Fruit fly (Drosophila melanogaster) whole organism, embryonic: ENCODE measurements around the gene Cyp4g15.

Source experiments
- Adf1 ChIP-seq: fragments of 200-800 bp; sonication (Bioruptor generic); IDR thresholded peaks from 2 replicates; pipeline ENCODE4 v1.3.6; 2022; ENCODE audit warnings: missing biosample characterization, missing genetic modification characterization
- Bgb ChIP-seq: fragments of 200-800 bp; sonication (Bioruptor generic); IDR thresholded peaks from 2 replicates; pipeline ENCODE4 v1.3.6; 2022; ENCODE audit warnings: missing biosample characterization, missing genetic modification characterization; ENCODE audit not compliant: partially characterized antibody
- C15 ChIP-seq: fragments of 200-800 bp; sonication (Bioruptor generic); IDR thresholded peaks from 3 replicates; pipeline ENCODE4 v1.3.6; 2022; ENCODE audit warnings: missing biosample characterization, missing genetic modification characterization
- CG13624 ChIP-seq: fragments of 200-800 bp; sonication (Bioruptor generic); optimal IDR thresholded peaks from 2 replicates; lab custom pipeline; 2016; ENCODE audit warnings: missing biosample characterization, missing genetic modification characterization
- CG15073 ChIP-seq: fragments of 200-800 bp; sonication (Bioruptor generic); optimal IDR thresholded peaks from 2 replicates; lab custom pipeline; 2016; ENCODE audit warnings: missing biosample characterization, missing genetic modification characterization
- CG1529 ChIP-seq: fragments of 200-800 bp; sonication (Bioruptor generic); optimal IDR thresholded peaks from 3 replicates; lab custom pipeline; 2018; ENCODE audit warnings: missing biosample characterization, missing genetic modification characterization
- CG15479 ChIP-seq: fragments of 200-800 bp; sonication (Bioruptor generic); optimal IDR thresholded peaks from 3 replicates; lab custom pipeline; 2019; ENCODE audit warnings: missing biosample characterization, mild to moderate bottlenecking, missing genetic modification characterization, moderate library complexity
- CG15601 ChIP-seq: fragments of 200-800 bp; sonication (Bioruptor generic); optimal IDR thresholded peaks from 3 replicates; lab custom pipeline; 2019; ENCODE audit warnings: missing biosample characterization, mild to moderate bottlenecking, missing genetic modification characterization, moderate library complexity
- CG16813 ChIP-seq: fragments of 200-800 bp; sonication (Bioruptor generic); IDR thresholded peaks from 3 replicates; pipeline ENCODE4 v1.3.6; 2022; ENCODE audit warnings: missing biosample characterization, missing genetic modification characterization; ENCODE audit not compliant: partially characterized antibody
- CG17186 ChIP-seq: fragments of 200-800 bp; sonication (Bioruptor generic); optimal IDR thresholded peaks from 3 replicates; lab custom pipeline; 2017; ENCODE audit warnings: missing biosample characterization, missing genetic modification reagents, missing genetic modification characterization
- CG17568 ChIP-seq: fragments of 200-800 bp; sonication (Bioruptor generic); optimal IDR thresholded peaks from 2 replicates; lab custom pipeline; 2018; ENCODE audit warnings: missing biosample characterization, mild to moderate bottlenecking, missing genetic modification characterization, moderate library complexity
- CG17829 ChIP-seq: fragments of 200-800 bp; optimal IDR thresholded peaks from 2 replicates; lab custom pipeline; 2019; ENCODE audit warnings: missing biosample characterization, mild to moderate bottlenecking, missing genetic modification characterization, moderate library complexity
- CG1792 ChIP-seq: fragments of 200-800 bp; sonication (Bioruptor generic); optimal IDR thresholded peaks from 2 replicates; lab custom pipeline; 2016; ENCODE audit warnings: missing biosample characterization, missing genetic modification characterization
- CG32532 ChIP-seq: fragments of 200-800 bp; sonication (Bioruptor generic); IDR thresholded peaks from 2 replicates; pipeline ENCODE4 v1.3.6; 2022; ENCODE audit warnings: missing biosample characterization, missing genetic modification characterization
- CG6791 ChIP-seq: fragments of 200-800 bp; sonication (Bioruptor generic); IDR thresholded peaks from 3 replicates; pipeline ENCODE4 v1.3.6; 2022; ENCODE audit warnings: missing biosample characterization, missing genetic modification characterization; ENCODE audit not compliant: partially characterized antibody
- CG6854 ChIP-seq: fragments of 200-800 bp; sonication (Bioruptor generic); optimal IDR thresholded peaks from 3 replicates; lab custom pipeline; 2017; ENCODE audit warnings: missing biosample characterization, mild to moderate bottlenecking, missing genetic modification characterization
- CG7556 ChIP-seq: fragments of 200-800 bp; sonication (Bioruptor generic); optimal IDR thresholded peaks from 2 replicates; lab custom pipeline; 2017; ENCODE audit warnings: missing biosample characterization, mild to moderate bottlenecking, missing genetic modification characterization
- CG7987 ChIP-seq: fragments of 200-800 bp; sonication (Bioruptor generic); optimal IDR thresholded peaks from 2 replicates; lab custom pipeline; 2018; ENCODE audit warnings: missing biosample characterization, mild to moderate bottlenecking, missing genetic modification characterization, moderate library complexity
- CG8359 ChIP-seq: fragments of 200-800 bp; sonication (Bioruptor generic); optimal IDR thresholded peaks from 2 replicates; lab custom pipeline; 2017; ENCODE audit warnings: missing biosample characterization, mild to moderate bottlenecking, missing genetic modification characterization, borderline replicate concordance
- CG8478 ChIP-seq: fragments of >200 bp; optimal IDR thresholded peaks from 2 replicates; lab custom pipeline; 2018
- CG9727 ChIP-seq: fragments of 200-800 bp; sonication (Bioruptor generic); optimal IDR thresholded peaks from 3 replicates; lab custom pipeline; 2017; ENCODE audit warnings: missing biosample characterization, mild to moderate bottlenecking, missing genetic modification characterization
- CG9876 ChIP-seq: fragments of 200-800 bp; sonication (Bioruptor generic); optimal IDR thresholded peaks from 2 replicates; lab custom pipeline; 2016; ENCODE audit warnings: missing biosample characterization, missing genetic modification characterization
- Chrac-16 ChIP-seq: fragments of 200-800 bp; sonication (Bioruptor generic); optimal IDR thresholded peaks from 3 replicates; lab custom pipeline; 2016; ENCODE audit warnings: missing biosample characterization, missing genetic modification characterization
- Dad ChIP-seq: fragments of 200-800 bp; sonication (Bioruptor generic); optimal IDR thresholded peaks from 3 replicates; lab custom pipeline; 2016; ENCODE audit warnings: missing biosample characterization, missing genetic modification characterization
- Dref ChIP-seq: fragments of 200-800 bp; sonication (Bioruptor generic); IDR thresholded peaks from 2 replicates; pipeline ENCODE4 v1.3.6; 2022; ENCODE audit warnings: missing biosample characterization, missing genetic modification characterization
- Ets97D ChIP-seq: fragments of 200-800 bp; sonication (Bioruptor generic); optimal IDR thresholded peaks from 3 replicates; lab custom pipeline; 2016; ENCODE audit warnings: missing biosample characterization, missing genetic modification characterization
- Kr ChIP-seq: fragments of 200-800 bp; sonication (Bioruptor generic); optimal IDR thresholded peaks from 2 replicates; lab custom pipeline; 2017; ENCODE audit warnings: missing biosample characterization, mild to moderate bottlenecking, missing genetic modification characterization
- Optix ChIP-seq: fragments of 200-800 bp; sonication (Bioruptor generic); IDR thresholded peaks from 3 replicates; pipeline ENCODE4 v1.3.6; 2022; ENCODE audit warnings: missing biosample characterization, missing genetic modification characterization
- Pdp1 ChIP-seq, 2 experiments: fragments of 200-800 bp; sonication (Bioruptor generic); optimal IDR thresholded peaks; 3 replicates each; lab custom pipeline; 2016; ENCODE audit warnings: missing biosample characterization in 2 of 2, missing genetic modification characterization in 2 of 2, mild to moderate bottlenecking in 1 of 2, moderate library complexity in 1 of 2
- Spps ChIP-seq: fragments of 200-800 bp; sonication (Bioruptor generic); optimal IDR thresholded peaks from 2 replicates; lab custom pipeline; 2018; ENCODE audit warnings: missing biosample characterization, mild to moderate bottlenecking, missing genetic modification characterization
- TFAM ChIP-seq: fragments of 200-800 bp; sonication (Bioruptor generic); optimal IDR thresholded peaks from 2 replicates; lab custom pipeline; 2017; ENCODE audit warnings: missing biosample characterization, missing genetic modification characterization, inconsistent platforms
- Taf1 ChIP-seq: fragments of 200-800 bp; sonication (Bioruptor generic); IDR thresholded peaks from 2 replicates; pipeline ENCODE4 v1.3.6; 2022; ENCODE audit warnings: missing biosample characterization, missing genetic modification characterization
- YL-1 ChIP-seq: fragments of 200-800 bp; sonication (Bioruptor generic); optimal IDR thresholded peaks from 3 replicates; lab custom pipeline; 2017; ENCODE audit warnings: missing biosample characterization, mild to moderate bottlenecking, missing genetic modification characterization
- ara ChIP-seq: fragments of 200-800 bp; sonication (Bioruptor generic); IDR thresholded peaks from 2 replicates; pipeline ENCODE4 v1.3.6; 2022; ENCODE audit warnings: missing biosample characterization, missing genetic modification characterization
- cg ChIP-seq: fragments of 200-800 bp; sonication (Bioruptor generic); optimal IDR thresholded peaks from 3 replicates; lab custom pipeline; 2019; ENCODE audit warnings: missing biosample characterization, mild to moderate bottlenecking, missing genetic modification characterization, moderate library complexity
- ci ChIP-seq: fragments of 200-800 bp; sonication (Bioruptor generic); IDR thresholded peaks from 3 replicates; pipeline ENCODE4 v1.3.6; 2022; ENCODE audit warnings: missing biosample characterization, missing genetic modification characterization
- crp ChIP-seq, 2 experiments: fragments of 200-800 bp; sonication (Bioruptor generic); optimal IDR thresholded peaks; 2 replicates in 1 of 2; 3 replicates in 1 of 2; lab custom pipeline; 2017; ENCODE audit warnings: missing biosample characterization in 2 of 2, missing genetic modification characterization in 2 of 2, mild to moderate bottlenecking in 1 of 2, moderate library complexity in 1 of 2
- disco-r ChIP-seq: fragments of 200-800 bp; sonication (Bioruptor generic); optimal IDR thresholded peaks from 2 replicates; lab custom pipeline; 2016; ENCODE audit warnings: missing biosample characterization, missing genetic modification characterization
- dmrt99B ChIP-seq: fragments of 200-800 bp; sonication (Bioruptor generic); optimal IDR thresholded peaks from 2 replicates; lab custom pipeline; 2018; ENCODE audit warnings: missing biosample characterization, mild to moderate bottlenecking, missing genetic modification characterization, moderate library complexity
- dpn ChIP-seq, 2 experiments: fragments of 200-800 bp; sonication (Bioruptor generic); optimal IDR thresholded peaks; 3 replicates each; lab custom pipeline; 2016; ENCODE audit warnings: missing biosample characterization in 2 of 2, missing genetic modification characterization in 2 of 2
- fd64A ChIP-seq: fragments of 200-800 bp; sonication (Bioruptor generic); optimal IDR thresholded peaks from 3 replicates; lab custom pipeline; 2018; ENCODE audit warnings: missing biosample characterization, mild to moderate bottlenecking, missing genetic modification characterization
- fru ChIP-seq: fragments of >200 bp; optimal IDR thresholded peaks from 2 replicates; lab custom pipeline; 2017
- gem ChIP-seq: fragments of 200-800 bp; sonication (Bioruptor generic); optimal IDR thresholded peaks from 2 replicates; lab custom pipeline; 2019; ENCODE audit warnings: missing biosample characterization, mild to moderate bottlenecking, missing genetic modification characterization, moderate library complexity
- ham ChIP-seq: fragments of 200-800 bp; sonication (Bioruptor generic); IDR thresholded peaks from 2 replicates; pipeline ENCODE4 v1.3.6; 2022; ENCODE audit warnings: missing biosample characterization, missing genetic modification characterization
- kah ChIP-seq: fragments of 200-800 bp; sonication (Bioruptor generic); optimal IDR thresholded peaks from 2 replicates; lab custom pipeline; 2018; ENCODE audit warnings: missing biosample characterization, mild to moderate bottlenecking, missing genetic modification characterization
- ken ChIP-seq: fragments of 200-800 bp; sonication (Bioruptor generic); IDR thresholded peaks from 3 replicates; pipeline ENCODE4 v1.3.6; 2022; ENCODE audit warnings: missing biosample characterization, missing genetic modification characterization
- lilli ChIP-seq: fragments of 200-800 bp; sonication (Bioruptor generic); optimal IDR thresholded peaks from 3 replicates; lab custom pipeline; 2016; ENCODE audit warnings: missing biosample characterization, missing genetic modification characterization
- phol ChIP-seq: fragments of 200-800 bp; sonication (Bioruptor generic); optimal IDR thresholded peaks from 3 replicates; lab custom pipeline; 2018; ENCODE audit warnings: missing biosample characterization, mild to moderate bottlenecking, missing genetic modification characterization, moderate library complexity
- run ChIP-seq: fragments of 200-800 bp; sonication (Bioruptor generic); optimal IDR thresholded peaks from 3 replicates; lab custom pipeline; 2018; ENCODE audit warnings: missing biosample characterization, mild to moderate bottlenecking, missing genetic modification characterization
- tll ChIP-seq, 2 experiments: fragments of 200-800 bp in 1 of 2; fragments of >200 bp in 1 of 2; sonication (Bioruptor generic) in 1 of 2; optimal IDR thresholded peaks; 2 replicates each; lab custom pipeline; 2017 to 2019; ENCODE audit warnings: missing biosample characterization in 2 of 2, missing genetic modification characterization in 2 of 2, mild to moderate bottlenecking in 1 of 2, moderate library complexity in 1 of 2
- ttk ChIP-seq: fragments of 200-800 bp; sonication (Bioruptor generic); IDR thresholded peaks from 2 replicates; pipeline ENCODE4 v2.1.2; 2022; ENCODE audit warnings: missing biosample characterization, missing genetic modification characterization
- z ChIP-seq: fragments of 200-800 bp; sonication (Bioruptor generic); IDR thresholded peaks from 3 replicates; pipeline ENCODE4 v1.3.6; 2022; ENCODE audit warnings: missing biosample characterization, missing genetic modification characterization

The Cyp4g15 gene

dm6 chrX:11483297-11483696, 6.4 kb downstream of the Cyp4g15 start, which contains the start of gene Uba5 (continued):
- no peak for TF ChIP-seq ham
- no peak for TF ChIP-seq ara (GFP tag; lab: Robert Waterston, UW)
- no peak for TF ChIP-seq run (tag; lab: Kevin White, UChicago)
- no peak for TF ChIP-seq fd64A (GFP tag; lab: Kevin White, UChicago)
- TF ChIP-seq CG1792 (GFP tag; lab: Kevin White, UChicago): no peak
- peak; percentile 73 for TF ChIP-seq Dref
- TF ChIP-seq lilli (GFP tag; lab: Kevin White, UChicago): no peak
- no peak for TF ChIP-seq z
- TF ChIP-seq CG9727: no peak
- TF ChIP-seq CG8478: no peak
- TF ChIP-seq TFAM (GFP tag; lab: Kevin White, UChicago): no peak
- TF ChIP-seq Ets97D: peak; percentile 50
- TF ChIP-seq disco-r (GFP tag; lab: Kevin White, UChicago): no peak
- TF ChIP-seq Chrac-16: no peak
- TF ChIP-seq CG9876 (GFP tag; lab: Kevin White, UChicago): no peak
- no peak for TF ChIP-seq CG7556 (GFP tag; lab: Kevin White, UChicago)
- no peak for TF ChIP-seq ken (GFP tag; lab: Robert Waterston, UW)
- TF ChIP-seq dmrt99B: no peak
- TF ChIP-seq CG32532 (GFP tag; lab: Robert Waterston, UW): no peak
- no peak for TF ChIP-seq C15 (GFP tag; lab: Robert Waterston, UW)
- no peak for TF ChIP-seq CG7987 (GFP tag; lab: Kevin White, UChicago)
- TF ChIP-seq dpn (GFP tag; optimal IDR thresholded peaks at IDR 0.05; lab: Kevin White, UChicago): no peak
- TF ChIP-seq Taf1: no peak
- TF ChIP-seq CG6854: no peak
- no peak for TF ChIP-seq Spps (tag; lab: Kevin White, UChicago)
- no peak for TF ChIP-seq CG15601
- TF ChIP-seq CG16813: peak; percentile 39; the same call in 2 of the 3 replicates
- no peak for TF ChIP-seq CG13624 (GFP tag; lab: Kevin White, UChicago)
- no peak for TF ChIP-seq Optix (GFP tag; lab: Robert Waterston, UW)
- peak; percentile 49; the same call in 1 of the 3 replicates for TF ChIP-seq ci (GFP tag; lab: Robert Waterston, UW)
- TF ChIP-seq Dad (GFP tag; lab: Kevin White, UChicago): no peak
- TF ChIP-seq CG1529 (GFP tag; lab: Kevin White, UChicago): no peak
- no peak for TF ChIP-seq Kr
- TF ChIP-seq CG8359 (GFP tag; lab: Kevin White, UChicago): no peak
- no peak for TF ChIP-seq fru (lab: Kevin White, UChicago)
- TF ChIP-seq cg (GFP tag; lab: Kevin White, UChicago): no peak
- TF ChIP-seq CG15479: no peak
- TF ChIP-seq CG6791 (GFP tag; lab: Robert Waterston, UW): 0 out of 3 replicates have a peak, but pooled peaks have one; percentile 26
- TF ChIP-seq kah: no peak
- no peak for TF ChIP-seq CG17186 (GFP tag; lab: Kevin White, UChicago)
- TF ChIP-seq tll (GFP tag; optimal IDR thresholded peaks at IDR 0.05; lab: Kevin White, UChicago): no peak
- no peak for TF ChIP-seq gem (tag; lab: Kevin White, UChicago)
- TF ChIP-seq CG17568: no peak
- TF ChIP-seq Adf1: no peak
- peak; percentile 8 for TF ChIP-seq CG17829 (tag; lab: Kevin White, UChicago)
- no peak for TF ChIP-seq ttk (GFP tag; lab: Robert Waterston, UW)
- TF ChIP-seq phol (tag; lab: Kevin White, UChicago): no peak
- peak; percentile 49; the same call in 1 of the 2 replicates for TF ChIP-seq Bgb (GFP tag; lab: Robert Waterston, UW)
- no peak for TF ChIP-seq CG15073 (GFP tag; lab: Kevin White, UChicago)
- TF ChIP-seq crp (GFP tag; optimal IDR thresholded peaks at IDR 0.05; lab: Kevin White, UChicago): peak in 1 of 2 experiments; percentile 58
- peak; percentile 58 for TF ChIP-seq YL-1
- TF ChIP-seq Pdp1 (GFP tag; optimal IDR thresholded peaks at IDR 0.05; lab: Kevin White, UChicago): no peak
